Worm (Caenorhabditis elegans) whole organism, mixed stage, embryonic: Measurements from ENCODE around the gene T09F5.10.

Experiments used
- M03D4.4 ChIP-seq: sonication (generic microtip); optimal IDR thresholded peaks from 2 replicates; lab custom pipeline; 2017; ENCODE audit warnings: mild to moderate bottlenecking, missing genetic modification characterization, missing compliant biosample characterization
- bed-3 ChIP-seq: fragments of 200-800 bp; sonication (Bioruptor generic); optimal IDR thresholded peaks from 3 replicates; lab custom pipeline; 2018; ENCODE audit warnings: mild to moderate bottlenecking, missing genetic modification characterization, moderate library complexity, missing compliant biosample characterization
- blmp-1 ChIP-seq: fragments of 150-350 bp; optimal IDR thresholded peaks from 2 replicates; lab custom pipeline; 2014; ENCODE audit warnings: missing biosample characterization, missing genetic modification characterization
- ceh-39 ChIP-seq: fragments of 150-350 bp; optimal IDR thresholded peaks from 2 replicates; lab custom pipeline; 2014; ENCODE audit warnings: missing biosample characterization, missing genetic modification characterization
- ceh-43 ChIP-seq: fragments of 200-800 bp; sonication (Bioruptor generic); optimal IDR thresholded peaks from 2 replicates; lab custom pipeline; 2018; ENCODE audit warnings: mild to moderate bottlenecking, missing genetic modification characterization, moderate library complexity, missing compliant biosample characterization
- ceh-83 ChIP-seq: fragments of 200-800 bp; sonication (Bioruptor generic); optimal IDR thresholded peaks from 2 replicates; lab custom pipeline; 2018; ENCODE audit warnings: mild to moderate bottlenecking, missing genetic modification characterization, missing compliant biosample characterization
- ces-1 ChIP-seq: fragments of 150-350 bp; optimal IDR thresholded peaks from 2 replicates; lab custom pipeline; 2014; ENCODE audit warnings: missing biosample characterization, missing genetic modification reagents, missing genetic modification characterization
- cnd-1 ChIP-seq: fragments of 200-800 bp; sonication (Bioruptor generic); optimal IDR thresholded peaks from 2 replicates; lab custom pipeline; 2018; ENCODE audit warnings: mild to moderate bottlenecking, missing genetic modification characterization, missing compliant biosample characterization
- drap-1 ChIP-seq: fragments of 200-800 bp; sonication (Bioruptor generic); optimal IDR thresholded peaks from 3 replicates; lab custom pipeline; 2018; ENCODE audit warnings: mild to moderate bottlenecking, missing genetic modification characterization, missing compliant biosample characterization
- elt-1 ChIP-seq: sonication (generic microtip); optimal IDR thresholded peaks from 2 replicates; lab custom pipeline; 2017; ENCODE audit warnings: missing genetic modification characterization, mild to moderate bottlenecking, missing compliant biosample characterization, antibody characterized with exemption, moderate library complexity, borderline replicate concordance; ENCODE audit not compliant: insufficient read depth
- elt-3 ChIP-seq: fragments of 150-350 bp; optimal IDR thresholded peaks from 2 replicates; lab custom pipeline; 2014; ENCODE audit warnings: missing biosample characterization, missing genetic modification characterization
- flh-1 ChIP-seq: fragments of 200-800 bp; sonication (Bioruptor generic); optimal IDR thresholded peaks from 2 replicates; lab custom pipeline; 2018; ENCODE audit warnings: mild to moderate bottlenecking, missing genetic modification characterization, moderate library complexity, missing compliant biosample characterization
- ham-2 ChIP-seq: fragments of 200-800 bp; sonication (Bioruptor generic); optimal IDR thresholded peaks from 2 replicates; lab custom pipeline; 2018; ENCODE audit warnings: mild to moderate bottlenecking, missing genetic modification characterization, missing compliant biosample characterization
- hlh-1 ChIP-seq: fragments of 150-350 bp; optimal IDR thresholded peaks from 2 replicates; lab custom pipeline; 2014; ENCODE audit warnings: missing biosample characterization, missing genetic modification reagents, missing genetic modification characterization
- lin-13 ChIP-seq: fragments of 150-350 bp; optimal IDR thresholded peaks from 2 replicates; lab custom pipeline; 2014; ENCODE audit warnings: missing biosample characterization, missing genetic modification characterization
- lin-32 ChIP-seq: fragments of 200-800 bp; sonication (Bioruptor generic); optimal IDR thresholded peaks from 2 replicates; lab custom pipeline; 2018; ENCODE audit warnings: mild to moderate bottlenecking, missing genetic modification characterization, missing compliant biosample characterization
- lsy-2 ChIP-seq: fragments of 150-350 bp; optimal IDR thresholded peaks from 2 replicates; lab custom pipeline; 2014; ENCODE audit warnings: missing biosample characterization, missing genetic modification characterization
- mab-5 ChIP-seq: fragments of 150-350 bp; optimal IDR thresholded peaks from 2 replicates; lab custom pipeline; 2014; ENCODE audit warnings: missing biosample characterization, missing genetic modification characterization
- mep-1 ChIP-seq: fragments of 150-350 bp; optimal IDR thresholded peaks from 2 replicates; lab custom pipeline; 2017; ENCODE audit warnings: missing biosample characterization, missing genetic modification reagents, missing genetic modification characterization, inconsistent platforms
- mls-2 ChIP-seq: sonication (generic microtip); optimal IDR thresholded peaks from 2 replicates; lab custom pipeline; 2016; ENCODE audit warnings: mild to moderate bottlenecking, missing genetic modification characterization, moderate library complexity, missing compliant biosample characterization
- nhr-12 ChIP-seq: fragments of 150-350 bp; optimal IDR thresholded peaks from 2 replicates; lab custom pipeline; 2014; ENCODE audit warnings: missing biosample characterization, missing genetic modification characterization
- nhr-2 ChIP-seq: fragments of 150-350 bp; optimal IDR thresholded peaks from 2 replicates; lab custom pipeline; 2014; ENCODE audit warnings: missing biosample characterization, missing genetic modification characterization
- nhr-237 ChIP-seq: fragments of 150-350 bp; optimal IDR thresholded peaks from 2 replicates; lab custom pipeline; 2014; ENCODE audit warnings: missing biosample characterization, missing genetic modification characterization
- nhr-28 ChIP-seq: fragments of 150-350 bp; optimal IDR thresholded peaks from 2 replicates; lab custom pipeline; 2014; ENCODE audit warnings: missing biosample characterization, missing genetic modification characterization
- nhr-76 ChIP-seq: sonication (generic microtip); optimal IDR thresholded peaks from 2 replicates; lab custom pipeline; 2017; ENCODE audit warnings: missing biosample characterization, missing genetic modification characterization
- pha-4 ChIP-seq: fragments of 150-350 bp; optimal IDR thresholded peaks from 2 replicates; lab custom pipeline; 2018; ENCODE audit warnings: missing biosample characterization, missing genetic modification reagents, missing genetic modification characterization
- sem-2 ChIP-seq: fragments of 200-800 bp; sonication (Bioruptor generic); optimal IDR thresholded peaks from 2 replicates; lab custom pipeline; 2018; ENCODE audit warnings: mild to moderate bottlenecking, missing genetic modification characterization, missing compliant biosample characterization
- snpc-4 ChIP-seq: fragments of 150-350 bp; optimal IDR thresholded peaks from 2 replicates; lab custom pipeline; 2014; ENCODE audit warnings: missing biosample characterization, missing genetic modification characterization
- sptf-1 ChIP-seq: sonication (generic microtip); optimal IDR thresholded peaks from 2 replicates; lab custom pipeline; 2017; ENCODE audit warnings: mild to moderate bottlenecking, missing genetic modification characterization, moderate library complexity, missing compliant biosample characterization
- tbx-8 ChIP-seq: fragments of 200-800 bp; sonication (Bioruptor generic); optimal IDR thresholded peaks from 2 replicates; lab custom pipeline; 2018; ENCODE audit warnings: mild to moderate bottlenecking, missing genetic modification characterization, moderate library complexity, missing compliant biosample characterization
- unc-120 ChIP-seq: sonication (generic microtip); optimal IDR thresholded peaks from 2 replicates; lab custom pipeline; 2017; ENCODE audit warnings: missing genetic modification characterization, missing compliant biosample characterization; ENCODE audit not compliant: poor library complexity, severe bottlenecking
- unc-39 ChIP-seq: fragments of 150-350 bp; optimal IDR thresholded peaks from 2 replicates; lab custom pipeline; 2014; ENCODE audit warnings: missing biosample characterization, missing genetic modification characterization
- unc-62 ChIP-seq: fragments of 150-350 bp; optimal IDR thresholded peaks from 2 replicates; lab custom pipeline; 2014; ENCODE audit warnings: missing biosample characterization, missing genetic modification reagents, missing genetic modification characterization
- zip-8 ChIP-seq: fragments of 150-350 bp; optimal IDR thresholded peaks from 2 replicates; lab custom pipeline; 2014; ENCODE audit warnings: missing biosample characterization, missing genetic modification characterization
- ztf-11 ChIP-seq: fragments of 150-350 bp; optimal IDR thresholded peaks from 2 replicates; lab custom pipeline; 2014; ENCODE audit warnings: missing biosample characterization, missing genetic modification characterization

The T09F5.10 gene

ce11 chrV:15152010-15152409 is 27.8 kb upstream of the T09F5.10 start:
- TF ChIP-seq zip-8 (tag; lab: Kevin White, UChicago), result no peak
- TF ChIP-seq sem-2 (GFP tag; lab: Kevin White, UChicago), result no peak
- no peak for TF ChIP-seq unc-39 (tag; lab: Kevin White, UChicago)
- TF ChIP-seq drap-1 (GFP tag; lab: Kevin White, UChicago), result no peak
- no peak for TF ChIP-seq sptf-1
- no peak for TF ChIP-seq elt-1 (tag; lab: Kevin White, UChicago)
- no peak for TF ChIP-seq nhr-2 (tag; lab: Kevin White, UChicago)
- no peak for TF ChIP-seq nhr-12
- TF ChIP-seq ham-2 (GFP tag; lab: Kevin White, UChicago), result no peak
- TF ChIP-seq snpc-4, result no peak
- no peak for TF ChIP-seq ceh-43 (GFP tag; lab: Kevin White, UChicago)
- TF ChIP-seq ztf-11 (tag; lab: Kevin White, UChicago), result no peak
- TF ChIP-seq ceh-83, result no peak
- TF ChIP-seq lin-13 (tag; lab: Kevin White, UChicago), result no peak
- TF ChIP-seq pha-4 (tag; lab: Kevin White, UChicago), result no peak
- no peak for TF ChIP-seq unc-120

- TF ChIP-seq blmp-1 (tag; lab: Kevin White, UChicago) (no peak), ces-1 (GFP tag; lab: Kevin White, UChicago) (no peak), unc-62 (GFP tag; lab: Kevin White, UChicago) (no peak), elt-1 (tag; lab: Kevin White, UChicago) (no peak), ham-2 (GFP tag; lab: Kevin White, UChicago) (no peak), lsy-2 (no peak), snpc-4 (no peak), mls-2 (no peak), nhr-28 (tag; lab: Kevin White, UChicago) (no peak), flh-1 (GFP tag; lab: Kevin White, UChicago) (no peak), zip-8 (tag; lab: Kevin White, UChicago) (no peak), lin-13 (tag; lab: Kevin White, UChicago) (no peak), M03D4.4 (no peak), hlh-1 (tag; lab: Kevin White, UChicago) (no peak), tbx-8 (no peak)
These were observed 26.6 kb upstream of the T09F5.10 start, which contains the start of gene srh-55 for ce11 chrV:15153277-15153676. TSS of gene srh-55 (plus strand) at chrV:15153577.

- TF ChIP-seq mep-1 (tag; lab: Kevin White, UChicago) (no peak), flh-1 (GFP tag; lab: Kevin White, UChicago) (no peak), nhr-237 (no peak), lsy-2 (no peak), lin-32 (GFP tag; lab: Kevin White, UChicago) (no peak), nhr-76 (tag; lab: Kevin White, UChicago) (no peak)
- TF ChIP-seq, all 35 proteins: peak for 0
These were observed 23.4 kb upstream of the T09F5.10 start for ce11 chrV:15156504-15156903.

- TF ChIP-seq zip-8 (tag; lab: Kevin White, UChicago) (no peak), pha-4 (tag; lab: Kevin White, UChicago) (no peak), flh-1 (GFP tag; lab: Kevin White, UChicago) (no peak), ceh-43 (GFP tag; lab: Kevin White, UChicago) (no peak), blmp-1 (tag; lab: Kevin White, UChicago) (no peak), bed-3 (no peak), ztf-11 (tag; lab: Kevin White, UChicago) (no peak), unc-39 (tag; lab: Kevin White, UChicago) (no peak), drap-1 (GFP tag; lab: Kevin White, UChicago) (no peak), nhr-12 (no peak), lsy-2 (no peak), nhr-2 (tag; lab: Kevin White, UChicago) (no peak)
- TF ChIP-seq, all 35 proteins: peak for 0
These were observed 21.2 kb upstream of the T09F5.10 start, which contains the start of gene str-45 for ce11 chrV:15158691-15159090. TSS of gene str-45 (plus strand) at chrV:15158991.

- TF ChIP-seq nhr-2 (tag; lab: Kevin White, UChicago), result no peak
- TF ChIP-seq ztf-11 (tag; lab: Kevin White, UChicago), result no peak
- TF ChIP-seq sptf-1, result no peak
- TF ChIP-seq tbx-8, result no peak
- TF ChIP-seq nhr-76 (tag; lab: Kevin White, UChicago), result no peak
- no peak for TF ChIP-seq flh-1 (GFP tag; lab: Kevin White, UChicago)
- no peak for TF ChIP-seq cnd-1
- no peak for TF ChIP-seq ceh-39 (tag; lab: Kevin White, UChicago)
- no peak for TF ChIP-seq elt-1 (tag; lab: Kevin White, UChicago)
- TF ChIP-seq unc-62 (GFP tag; lab: Kevin White, UChicago), result no peak
- no peak for TF ChIP-seq elt-3 (tag; lab: Kevin White, UChicago)
- TF ChIP-seq nhr-237, result no peak
- TF ChIP-seq lin-13 (tag; lab: Kevin White, UChicago), result no peak
- no peak for TF ChIP-seq unc-120
- TF ChIP-seq lsy-2, result no peak
- TF ChIP-seq lin-32 (GFP tag; lab: Kevin White, UChicago), result no peak
- TF ChIP-seq mab-5 (tag; lab: Kevin White, UChicago), result no peak
- TF ChIP-seq zip-8 (tag; lab: Kevin White, UChicago), result no peak
- TF ChIP-seq, all 35 proteins: peak for 0
These were observed 17.2 kb upstream of the T09F5.10 start, which contains the start of gene srz-11 for ce11 chrV:15162697-15163096. TSS of gene srz-11 (plus strand) at chrV:15163082.
